Worm (Caenorhabditis elegans) whole organism, L4 larva: Measurements from ENCODE around the gene F21C10.10.

Experiments
- F26F4.8 ChIP-seq: fragments of 200-800 bp; sonication (Bioruptor generic); conservative IDR thresholded peaks from 2 replicates; pipeline ENCODE4 v1.3.6; 2022; ENCODE audit warnings: missing genetic modification characterization, missing compliant biosample characterization
- F44E2.7 ChIP-seq: fragments of 200-800 bp; sonication (Bioruptor generic); IDR thresholded peaks from 2 replicates; pipeline ENCODE4 v2.1.2; 2022; ENCODE audit warnings: missing genetic modification characterization, missing compliant biosample characterization
- ZK337.2 ChIP-seq: fragments of 200-800 bp; sonication (Bioruptor generic); IDR thresholded peaks from 2 replicates; pipeline ENCODE4 v1.3.6; 2022; ENCODE audit warnings: missing genetic modification reagents, missing genetic modification characterization, missing compliant biosample characterization
- ama-1 ChIP-seq: fragments of 150-350 bp; optimal IDR thresholded peaks from 2 replicates; lab custom pipeline; 2014; ENCODE audit warnings: inconsistent platforms, mixed read lengths
- fos-1 ChIP-seq: fragments of 150-350 bp; optimal IDR thresholded peaks from 2 replicates; lab custom pipeline; 2014; ENCODE audit warnings: missing biosample characterization, missing genetic modification characterization
- lin-15B ChIP-seq: fragments of 150-350 bp; sonication (generic microtip); optimal IDR thresholded peaks from 3 replicates; lab custom pipeline; 2014; ENCODE audit warnings: missing biosample characterization, missing genetic modification characterization
- madf-9 ChIP-seq: fragments of 200-800 bp; sonication (Bioruptor generic); conservative IDR thresholded peaks from 2 replicates; pipeline ENCODE4 v1.3.6; 2022; ENCODE audit warnings: missing genetic modification reagents, missing genetic modification characterization, missing compliant biosample characterization
- mdt-29 ChIP-seq: fragments of 200-800 bp; sonication (Bioruptor generic); IDR thresholded peaks from 2 replicates; pipeline ENCODE4 v1.3.6; 2022; ENCODE audit warnings: missing genetic modification reagents, missing genetic modification characterization, missing compliant biosample characterization
- nhr-237 ChIP-seq: sonication (generic microtip); optimal IDR thresholded peaks from 2 replicates; lab custom pipeline; 2017; ENCODE audit warnings: missing biosample characterization, missing genetic modification characterization
- nhr-77 ChIP-seq: fragments of 150-350 bp; optimal IDR thresholded peaks from 2 replicates; lab custom pipeline; 2014; ENCODE audit warnings: missing biosample characterization, missing genetic modification characterization
- snpc-4 ChIP-seq: fragments of 150-350 bp; optimal IDR thresholded peaks from 2 replicates; lab custom pipeline; 2014; ENCODE audit warnings: missing biosample characterization, missing genetic modification characterization
- tra-1 ChIP-seq: fragments of 200-800 bp; sonication (Bioruptor generic); IDR thresholded peaks from 2 replicates; pipeline ENCODE4 v1.3.6; 2022; ENCODE audit warnings: missing genetic modification reagents, missing genetic modification characterization, missing compliant biosample characterization
- ztf-11 ChIP-seq: fragments of 150-350 bp; optimal IDR thresholded peaks from 2 replicates; lab custom pipeline; 2014; ENCODE audit warnings: missing biosample characterization, missing genetic modification characterization

DNA sequence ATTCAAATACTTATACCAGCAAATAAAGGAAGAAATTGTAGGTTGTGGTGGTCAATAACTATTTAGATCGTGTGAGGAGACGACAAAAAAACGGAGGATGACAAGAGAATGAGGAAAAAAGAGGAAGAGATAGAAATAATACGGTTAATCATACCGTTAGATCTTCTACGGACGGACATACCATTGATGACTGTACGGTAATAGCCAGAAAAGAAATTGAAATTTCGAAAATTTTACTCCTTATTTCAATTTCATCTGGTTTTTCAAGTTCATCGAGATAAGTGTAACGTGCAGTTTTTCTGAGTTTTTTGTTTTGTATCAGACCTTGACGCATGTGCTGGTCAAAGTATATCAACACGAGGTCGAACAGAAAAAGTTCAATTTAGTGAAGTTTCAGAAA is 30.2 kb upstream of the F21C10.10 start:
- TF ChIP-seq snpc-4 (no peak), ztf-11 (tag; lab: Kevin White, UChicago) (no peak), F44E2.7 (GFP tag; lab: Robert Waterston, UW) (no peak), fos-1 (no peak), tra-1 (GFP tag; lab: Robert Waterston, UW) (no peak), mdt-29 (no peak), ama-1 (no peak), lin-15B (no peak), nhr-237 (no peak), F26F4.8 (GFP tag; lab: Robert Waterston, UW) (no peak), nhr-77 (tag; lab: Kevin White, UChicago) (no peak), ZK337.2 (no peak), madf-9 (GFP tag; lab: Robert Waterston, UW) (no peak)
